Worm (Caenorhabditis elegans) whole organism, late embryonic: ENCODE measurements around the gene C08E3.1.
"Not testable (repeated sequence)": the region's sequence is repeated elsewhere in the genome, so short reads cannot be mapped to it uniquely, and the experiment has no call there.

Experiments used
- C08G9.2 ChIP-seq: sonication (generic microtip); optimal IDR thresholded peaks from 2 replicates; lab custom pipeline; 2016; ENCODE audit warnings: mild to moderate bottlenecking, missing genetic modification characterization, moderate library complexity, missing compliant biosample characterization
- T23F11.4 ChIP-seq: fragments of 200-800 bp; sonication (Bioruptor generic); optimal IDR thresholded peaks from 2 replicates; lab custom pipeline; 2018; ENCODE audit warnings: mild to moderate bottlenecking, missing genetic modification characterization, missing compliant biosample characterization
- ceh-14 ChIP-seq: sonication (generic microtip); optimal IDR thresholded peaks from 2 replicates; lab custom pipeline; 2016; ENCODE audit warnings: missing genotype, missing genetic modification characterization, missing compliant biosample characterization
- ceh-19 ChIP-seq: fragments of 200-800 bp; sonication (Bioruptor generic); optimal IDR thresholded peaks from 2 replicates; lab custom pipeline; 2018; ENCODE audit warnings: mild to moderate bottlenecking, missing genetic modification characterization, missing compliant biosample characterization
- ceh-34 ChIP-seq: sonication (generic microtip); optimal IDR thresholded peaks from 2 replicates; lab custom pipeline; 2016; ENCODE audit warnings: mild to moderate bottlenecking, missing genetic modification characterization, missing compliant biosample characterization
- ceh-9 ChIP-seq: sonication (generic microtip); optimal IDR thresholded peaks from 2 replicates; lab custom pipeline; 2016; ENCODE audit warnings: mild to moderate bottlenecking, missing genetic modification characterization, inconsistent platforms, missing compliant biosample characterization
- dve-1 ChIP-seq: sonication (generic microtip); optimal IDR thresholded peaks from 2 replicates; lab custom pipeline; 2017; ENCODE audit warnings: antibody characterized with exemption, mild to moderate bottlenecking, missing genetic modification characterization, missing compliant biosample characterization
- elt-2 ChIP-seq: sonication (generic microtip); optimal IDR thresholded peaks from 2 replicates; lab custom pipeline; 2016; ENCODE audit warnings: missing genetic modification reagents, missing genetic modification characterization, missing compliant biosample characterization
- ets-4 ChIP-seq: sonication (generic microtip); optimal IDR thresholded peaks from 2 replicates; lab custom pipeline; 2016; ENCODE audit warnings: missing genetic modification characterization, missing compliant biosample characterization
- fkh-6 ChIP-seq: sonication (generic microtip); optimal IDR thresholded peaks from 2 replicates; lab custom pipeline; 2016; ENCODE audit warnings: missing genetic modification characterization, missing compliant biosample characterization
- gmeb-2 ChIP-seq: sonication (generic microtip); optimal IDR thresholded peaks from 2 replicates; lab custom pipeline; 2016; ENCODE audit warnings: missing genetic modification characterization, inconsistent platforms, missing compliant biosample characterization
- hlh-30 ChIP-seq: sonication (generic microtip); optimal IDR thresholded peaks from 2 replicates; lab custom pipeline; 2017; ENCODE audit warnings: antibody characterized with exemption, missing genetic modification characterization, missing compliant biosample characterization; ENCODE audit not compliant: insufficient read depth
- hlh-8 ChIP-seq: sonication (generic microtip); optimal IDR thresholded peaks from 2 replicates; lab custom pipeline; 2016; ENCODE audit warnings: missing genotype, missing genetic modification characterization, missing compliant biosample characterization
- nhr-11 ChIP-seq: fragments of 150-350 bp; optimal IDR thresholded peaks from 2 replicates; lab custom pipeline; 2014; ENCODE audit warnings: missing biosample characterization, missing genetic modification characterization
- nhr-232 ChIP-seq: sonication (generic microtip); optimal IDR thresholded peaks from 2 replicates; lab custom pipeline; 2016; ENCODE audit warnings: missing genetic modification characterization, missing compliant biosample characterization
- odd-2 ChIP-seq: sonication (generic microtip); optimal IDR thresholded peaks from 2 replicates; lab custom pipeline; 2017; ENCODE audit warnings: antibody characterized with exemption, mild to moderate bottlenecking, missing genetic modification characterization, missing compliant biosample characterization
- pag-3 ChIP-seq: sonication (generic microtip); optimal IDR thresholded peaks from 2 replicates; lab custom pipeline; 2016; ENCODE audit warnings: missing compliant biosample characterization, missing genetic modification characterization, borderline replicate concordance
- pat-9 ChIP-seq: fragments of 200-800 bp; sonication (Bioruptor generic); optimal IDR thresholded peaks from 2 replicates; lab custom pipeline; 2018; ENCODE audit warnings: mild to moderate bottlenecking, missing genetic modification characterization, moderate library complexity, missing compliant biosample characterization
- pha-4 ChIP-seq: fragments of 150-350 bp; optimal IDR thresholded peaks from 2 replicates; lab custom pipeline; 2018; ENCODE audit warnings: missing biosample characterization, missing genetic modification reagents, missing genetic modification characterization
- ref-2 ChIP-seq: sonication (generic microtip); optimal IDR thresholded peaks from 2 replicates; lab custom pipeline; 2016; ENCODE audit warnings: missing genetic modification characterization, missing compliant biosample characterization
- sox-2 ChIP-seq: fragments of 200-800 bp; sonication (Bioruptor generic); IDR thresholded peaks from 2 replicates; pipeline ENCODE4 v1.3.6; 2022; ENCODE audit warnings: missing genetic modification reagents, missing genetic modification characterization, missing compliant biosample characterization
- tbx-2 ChIP-seq: sonication (generic microtip); optimal IDR thresholded peaks from 2 replicates; lab custom pipeline; 2016; ENCODE audit warnings: missing genetic modification characterization, missing compliant biosample characterization
- tbx-7 ChIP-seq: sonication (generic microtip); optimal IDR thresholded peaks from 2 replicates; lab custom pipeline; 2016; ENCODE audit warnings: missing genotype, missing genetic modification characterization, missing compliant biosample characterization
- unc-86 ChIP-seq: sonication (generic microtip); optimal IDR thresholded peaks from 2 replicates; lab custom pipeline; 2016; ENCODE audit warnings: missing genetic modification characterization, missing compliant biosample characterization
- zip-5 ChIP-seq: sonication (generic microtip); optimal IDR thresholded peaks from 2 replicates; lab custom pipeline; 2016; ENCODE audit warnings: missing genetic modification characterization, missing compliant biosample characterization

C08E3.1 gene

DNA sequence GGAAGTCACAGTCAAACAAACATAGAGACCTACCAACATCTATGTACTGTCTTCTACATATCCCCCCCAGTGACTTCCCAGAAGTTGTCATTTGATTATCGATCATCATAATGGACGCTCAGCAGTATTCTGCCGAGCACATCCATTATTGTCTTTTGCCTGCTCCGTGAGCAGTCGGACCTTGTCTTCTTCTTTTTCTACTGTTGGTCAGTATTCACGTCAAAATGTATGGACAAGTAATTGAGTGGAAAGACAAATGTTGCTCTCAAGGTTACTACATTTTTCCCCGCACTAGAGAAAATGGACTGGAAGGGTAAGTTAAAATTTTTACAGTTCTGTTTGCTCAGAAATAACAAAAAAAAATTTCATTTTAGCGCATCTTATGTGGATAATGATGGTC is 21.3 kb downstream of the C08E3.1 start, which contains the start of gene btb-12 (continued):
- no peak for TF ChIP-seq hlh-8 (tag; lab: Kevin White, UChicago)

ce11 chrII:1657202-1657601 is 23.6 kb downstream of the C08E3.1 start, which contains the start of gene ZC204.12:
Gene ZC204.12, minus strand, starts transcription at chrII:1657302.
- TF ChIP-seq gmeb-2 (tag; lab: Kevin White, UChicago) (no peak), nhr-11 (tag; lab: Kevin White, UChicago) (no peak), pag-3 (no peak), pat-9 (no peak)

DNA sequence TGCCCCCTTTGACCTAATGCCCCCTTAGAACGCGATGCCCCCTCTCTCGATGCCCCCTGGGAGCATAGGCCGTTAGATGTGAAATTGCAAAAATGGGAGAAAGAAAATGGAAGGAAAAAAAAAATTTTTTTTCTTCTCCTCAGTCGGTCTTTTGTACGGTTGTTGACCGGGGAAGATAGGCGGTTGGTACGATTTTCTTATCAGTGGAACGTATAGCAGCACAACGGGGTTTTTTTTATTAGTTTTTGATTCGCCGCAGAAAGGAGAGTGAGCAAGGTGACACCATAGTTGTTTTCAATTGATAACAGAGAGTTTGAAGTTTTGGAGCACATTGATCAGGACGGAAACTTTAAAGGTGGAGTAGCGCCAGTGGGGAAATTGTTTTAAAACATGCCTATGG is 26.1 kb downstream of the C08E3.1 start:
- TF ChIP-seq elt-2 (tag; lab: Kevin White, UChicago) = peak; percentile 16

DNA sequence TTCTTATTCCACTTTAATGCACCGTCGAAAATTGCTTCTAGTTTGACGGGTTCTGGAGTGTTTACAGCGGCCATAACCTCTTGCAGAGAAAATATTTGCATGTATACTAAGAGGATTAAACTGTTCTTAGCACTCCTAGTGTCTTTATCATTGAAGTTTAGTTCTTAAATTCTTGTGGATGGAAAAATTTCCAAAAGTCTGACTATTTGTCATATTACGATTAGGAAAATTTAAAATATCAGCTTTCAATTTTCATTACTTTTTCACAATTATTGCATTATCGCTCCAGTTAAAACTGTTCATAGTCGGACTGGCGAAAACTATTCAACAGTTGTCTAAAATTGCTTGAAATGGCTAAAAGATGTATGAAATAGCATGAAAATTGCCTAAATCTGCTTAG is 27.3 kb downstream of the C08E3.1 start, which contains the start of gene ZC204.13:
TSS of gene ZC204.13 (minus strand) at position 101 of the 400 bp plus-strand sequence.
- TF ChIP-seq nhr-232 (tag; lab: Kevin White, UChicago); dve-1 (tag; lab: Kevin White, UChicago); C08G9.2: not testable (repeated sequence)

DNA sequence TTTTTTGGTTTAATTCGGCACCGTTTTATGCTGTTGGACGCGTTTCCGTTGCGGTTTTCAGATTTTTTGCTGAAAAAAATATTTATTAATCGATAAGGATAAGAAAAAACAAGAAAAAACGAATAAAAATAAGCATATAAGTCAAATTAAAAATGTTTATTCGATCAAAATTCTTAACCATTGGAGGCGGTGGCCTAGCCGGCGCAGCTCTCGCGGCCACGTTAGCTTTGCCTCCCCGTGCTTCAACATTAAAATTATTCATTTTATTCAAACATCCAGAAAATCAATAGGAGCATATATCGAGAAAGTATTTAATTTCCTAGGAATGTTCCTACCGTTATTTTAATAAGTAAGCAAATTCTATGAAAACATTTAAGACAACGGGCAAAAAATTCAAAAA is 29.3 kb downstream of the C08E3.1 start, which contains the start of gene ZC204.14:
TSS of gene ZC204.14 (minus strand) at position 69 of the 400 bp plus-strand sequence.
- no peak for TF ChIP-seq fkh-6 (tag; lab: Kevin White, UChicago)

DNA sequence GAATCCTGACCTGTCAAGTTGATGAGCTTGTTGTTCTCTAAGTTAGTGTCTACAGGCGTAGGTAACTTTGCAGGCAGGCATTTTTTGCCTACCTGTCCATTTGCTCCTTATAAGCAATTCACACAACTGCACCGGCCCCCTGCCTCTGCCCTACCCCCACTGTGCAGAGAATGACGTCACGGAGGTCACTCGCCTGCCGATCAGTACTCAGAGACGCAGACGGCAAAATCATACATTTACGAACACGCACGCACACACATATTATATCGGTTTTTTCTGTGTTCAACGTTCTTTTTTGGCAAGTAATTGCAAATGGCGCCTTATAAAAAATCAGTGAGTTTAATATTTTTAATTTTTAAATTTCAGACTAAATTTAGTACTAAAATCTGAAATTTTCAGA is 29.9 kb downstream of the C08E3.1 start, which contains the start of gene duxl-1:
TSS of gene duxl-1 (plus strand) at position 184 of the 400 bp plus-strand sequence.
- TF ChIP-seq pat-9 (no peak), tbx-2 (tag; lab: Kevin White, UChicago) (peak; percentile 15), zip-5 (tag; lab: Kevin White, UChicago) (no peak), hlh-30 (tag; lab: Kevin White, UChicago) (peak; percentile 42), ref-2 (peak; percentile 25), elt-2 (tag; lab: Kevin White, UChicago) (peak; percentile 40)

ce11 chrII:1666025-1666424 is 32.4 kb downstream of the C08E3.1 start, which contains the start of gene srlf-29:
Gene srlf-29, plus strand, starts transcription at chrII:1666325.
- TF ChIP-seq nhr-11 (tag; lab: Kevin White, UChicago) (no peak), T23F11.4 (no peak), pag-3 (no peak), ceh-9 (tag; lab: Kevin White, UChicago) (no peak), ceh-14 (tag; lab: Kevin White, UChicago) (no peak), unc-86 (tag; lab: Kevin White, UChicago) (no peak), gmeb-2 (tag; lab: Kevin White, UChicago) (no peak), ets-4 (tag; lab: Kevin White, UChicago) (no peak), zip-5 (tag; lab: Kevin White, UChicago) (no peak)

ce11 chrII:1668913-1669312 is 35.3 kb downstream of the C08E3.1 start, which contains the start of gene srw-97:
Gene srw-97, minus strand, starts transcription at chrII:1669013.
- TF ChIP-seq ets-4 (tag; lab: Kevin White, UChicago) (no peak), tbx-2 (tag; lab: Kevin White, UChicago) (no peak), zip-5 (tag; lab: Kevin White, UChicago) (no peak), unc-86 (tag; lab: Kevin White, UChicago) (no peak), nhr-232 (tag; lab: Kevin White, UChicago) (no peak), odd-2 (no peak), tbx-7 (tag; lab: Kevin White, UChicago) (no peak), ceh-9 (tag; lab: Kevin White, UChicago) (no peak), ceh-34 (tag; lab: Kevin White, UChicago) (no peak), hlh-8 (tag; lab: Kevin White, UChicago) (no peak), gmeb-2 (tag; lab: Kevin White, UChicago) (no peak), ceh-19 (GFP tag; lab: Kevin White, UChicago) (no peak), pha-4 (tag; lab: Kevin White, UChicago) (no peak), sox-2 (GFP tag; lab: Robert Waterston, UW) (no peak)
